Fruit fly (Drosophila melanogaster) whole organism, embryonic: Measurements from ENCODE around the gene Acsx3.

Experiments used
- Atf-2 ChIP-seq: fragments of 200-800 bp; sonication (Bioruptor generic); optimal IDR thresholded peaks from 2 replicates; lab custom pipeline; 2016; ENCODE audit warnings: missing biosample characterization, missing genetic modification characterization
- CG10543 ChIP-seq: fragments of 200-800 bp; sonication (Bioruptor generic); optimal IDR thresholded peaks from 3 replicates; lab custom pipeline; 2017; ENCODE audit warnings: missing biosample characterization, mild to moderate bottlenecking, missing genetic modification characterization, moderate library complexity
- CG10565 ChIP-seq: fragments of 200-800 bp; sonication (Bioruptor generic); optimal IDR thresholded peaks from 3 replicates; lab custom pipeline; 2016; ENCODE audit warnings: missing biosample characterization, mild to moderate bottlenecking, missing genetic modification characterization
- CG10979 ChIP-seq: fragments of 200-800 bp; sonication (Bioruptor generic); optimal IDR thresholded peaks from 2 replicates; lab custom pipeline; 2018; ENCODE audit warnings: missing biosample characterization, mild to moderate bottlenecking, missing genetic modification characterization, moderate library complexity
- CG15479 ChIP-seq: fragments of 200-800 bp; sonication (Bioruptor generic); optimal IDR thresholded peaks from 3 replicates; lab custom pipeline; 2019; ENCODE audit warnings: missing biosample characterization, mild to moderate bottlenecking, missing genetic modification characterization, moderate library complexity
- CG15514 ChIP-seq: fragments of 200-800 bp; sonication (Bioruptor generic); optimal IDR thresholded peaks from 3 replicates; lab custom pipeline; 2017; ENCODE audit warnings: missing biosample characterization, missing genetic modification characterization, mild to moderate bottlenecking, moderate library complexity, missing genetic modification reagents
- CG16779 ChIP-seq: fragments of 200-800 bp; sonication (Bioruptor generic); IDR thresholded peaks from 2 replicates; pipeline ENCODE4 v1.3.6; 2022; ENCODE audit warnings: missing biosample characterization, missing genetic modification characterization
- CG17912 ChIP-seq: fragments of 200-800 bp; sonication (Bioruptor generic); optimal IDR thresholded peaks from 2 replicates; lab custom pipeline; 2018; ENCODE audit warnings: missing biosample characterization, mild to moderate bottlenecking, missing genetic modification characterization
- CG2712 ChIP-seq: fragments of 200-800 bp; optimal IDR thresholded peaks from 3 replicates; lab custom pipeline; 2019; ENCODE audit warnings: missing biosample characterization, mild to moderate bottlenecking, missing genetic modification characterization, moderate library complexity
- CG30020 ChIP-seq: fragments of 200-800 bp; optimal IDR thresholded peaks from 2 replicates; lab custom pipeline; 2019; ENCODE audit warnings: missing biosample characterization, mild to moderate bottlenecking, missing genetic modification characterization, moderate library complexity
- CG32767 ChIP-seq: fragments of 200-800 bp; sonication (Bioruptor generic); IDR thresholded peaks from 2 replicates; pipeline ENCODE4 v1.3.6; 2022; ENCODE audit warnings: missing biosample characterization, missing genetic modification characterization
- CG4854 ChIP-seq: fragments of 200-800 bp; sonication (Bioruptor generic); optimal IDR thresholded peaks from 2 replicates; lab custom pipeline; 2016; ENCODE audit warnings: missing biosample characterization, missing genetic modification characterization, inconsistent platforms
- CG7745 ChIP-seq: fragments of 200-800 bp; sonication (Bioruptor generic); optimal IDR thresholded peaks from 2 replicates; lab custom pipeline; 2018; ENCODE audit warnings: missing biosample characterization, mild to moderate bottlenecking, missing genetic modification characterization, moderate library complexity
- CG7839 ChIP-seq: fragments of 200-800 bp; sonication (Bioruptor generic); optimal IDR thresholded peaks from 3 replicates; lab custom pipeline; 2018; ENCODE audit warnings: missing biosample characterization, mild to moderate bottlenecking, missing genetic modification characterization, moderate library complexity
- CG7987 ChIP-seq: fragments of 200-800 bp; sonication (Bioruptor generic); optimal IDR thresholded peaks from 2 replicates; lab custom pipeline; 2018; ENCODE audit warnings: missing biosample characterization, mild to moderate bottlenecking, missing genetic modification characterization, moderate library complexity
- CG8089 ChIP-seq: fragments of 200-800 bp; sonication (Bioruptor generic); optimal IDR thresholded peaks from 3 replicates; lab custom pipeline; 2016; ENCODE audit warnings: missing biosample characterization, missing genetic modification characterization
- CG9215 ChIP-seq: fragments of 200-800 bp; sonication (Bioruptor generic); IDR thresholded peaks from 2 replicates; pipeline ENCODE4 v1.3.6; 2022; ENCODE audit warnings: missing biosample characterization, missing genetic modification characterization
- CTCF ChIP-seq: fragments of 200-800 bp; sonication (Bioruptor generic); optimal IDR thresholded peaks from 2 replicates; lab custom pipeline; 2017; ENCODE audit warnings: missing biosample characterization, mild to moderate bottlenecking, missing genetic modification characterization, moderate library complexity
- E2f2 ChIP-seq: fragments of 200-800 bp; sonication (Bioruptor generic); IDR thresholded peaks from 2 replicates; pipeline ENCODE4 v1.3.6; 2022; ENCODE audit warnings: missing biosample characterization, missing genetic modification characterization
- Ets97D ChIP-seq: fragments of 200-800 bp; sonication (Bioruptor generic); optimal IDR thresholded peaks from 3 replicates; lab custom pipeline; 2016; ENCODE audit warnings: missing biosample characterization, missing genetic modification characterization
- HLHmδ ChIP-seq: fragments of 200-800 bp; sonication (Bioruptor generic); optimal IDR thresholded peaks from 2 replicates; lab custom pipeline; 2018; ENCODE audit warnings: missing biosample characterization, mild to moderate bottlenecking, missing genetic modification characterization, moderate library complexity
- HmgD ChIP-seq: fragments of 200-800 bp; sonication (Bioruptor generic); optimal IDR thresholded peaks from 3 replicates; lab custom pipeline; 2016; ENCODE audit warnings: missing biosample characterization, missing genetic modification characterization
- Hr3 ChIP-seq: fragments of 200-800 bp; sonication (Bioruptor generic); optimal IDR thresholded peaks from 3 replicates; lab custom pipeline; 2016; ENCODE audit warnings: missing biosample characterization, missing genetic modification characterization
- Hr78 ChIP-seq, 2 experiments: fragments of 200-800 bp in 1 of 2; fragments of >200 bp in 1 of 2; sonication (Bioruptor generic) in 1 of 2; optimal IDR thresholded peaks; 2 replicates each; lab custom pipeline; 2017 to 2019; ENCODE audit warnings: missing biosample characterization in 2 of 2, missing genetic modification characterization in 2 of 2, mild to moderate bottlenecking in 1 of 2, moderate library complexity in 1 of 2
- Hsf ChIP-seq: fragments of 200-800 bp; sonication (Bioruptor generic); optimal IDR thresholded peaks from 3 replicates; lab custom pipeline; 2016; ENCODE audit warnings: missing biosample characterization, missing genetic modification characterization
- Kr ChIP-seq: fragments of 200-800 bp; sonication (Bioruptor generic); optimal IDR thresholded peaks from 2 replicates; lab custom pipeline; 2017; ENCODE audit warnings: missing biosample characterization, mild to moderate bottlenecking, missing genetic modification characterization
- MESR4 ChIP-seq: fragments of 200-800 bp; sonication (Bioruptor generic); optimal IDR thresholded peaks from 2 replicates; lab custom pipeline; 2018; ENCODE audit warnings: missing biosample characterization, mild to moderate bottlenecking, missing genetic modification characterization, moderate library complexity
- Myb ChIP-seq: fragments of 200-800 bp; sonication (Bioruptor generic); optimal IDR thresholded peaks from 2 replicates; lab custom pipeline; 2016; ENCODE audit warnings: missing biosample characterization, missing genetic modification characterization
- Nf-YB ChIP-seq: fragments of 200-800 bp; sonication (Bioruptor generic); optimal IDR thresholded peaks from 3 replicates; lab custom pipeline; 2019; ENCODE audit warnings: missing biosample characterization, mild to moderate bottlenecking, missing genetic modification characterization, moderate library complexity
- Sry-β ChIP-seq: fragments of 200-800 bp; sonication (Bioruptor generic); optimal IDR thresholded peaks from 2 replicates; lab custom pipeline; 2018; ENCODE audit warnings: missing biosample characterization, mild to moderate bottlenecking, missing genetic modification characterization, moderate library complexity
- Sry-δ ChIP-seq: fragments of 200-800 bp; sonication (Bioruptor generic); optimal IDR thresholded peaks from 2 replicates; lab custom pipeline; 2016; ENCODE audit warnings: missing biosample characterization, missing genetic modification characterization
- Tbp ChIP-seq: fragments of >200 bp; optimal IDR thresholded peaks from 2 replicates; lab custom pipeline; 2018; ENCODE audit warnings: missing biosample characterization, missing genetic modification characterization
- ab ChIP-seq: fragments of 200-800 bp; sonication (Bioruptor generic); optimal IDR thresholded peaks from 2 replicates; lab custom pipeline; 2016; ENCODE audit warnings: missing biosample characterization, missing genetic modification characterization
- al ChIP-seq: fragments of 200-800 bp; sonication (Bioruptor generic); IDR thresholded peaks from 2 replicates; pipeline ENCODE4 v1.3.6; 2022; ENCODE audit warnings: missing biosample characterization, missing genetic modification characterization
- amos ChIP-seq: fragments of 200-800 bp; sonication (Bioruptor generic); IDR thresholded peaks from 2 replicates; pipeline ENCODE4 v1.3.6; 2022; ENCODE audit warnings: missing biosample characterization, missing genetic modification characterization; ENCODE audit not compliant: partially characterized antibody
- aop ChIP-seq: fragments of 200-800 bp; sonication (Bioruptor generic); IDR thresholded peaks from 2 replicates; pipeline ENCODE4 v1.3.6; 2022; ENCODE audit warnings: missing biosample characterization, missing genetic modification characterization
- ap ChIP-seq: fragments of 200-800 bp; sonication (Bioruptor generic); IDR thresholded peaks from 2 replicates; pipeline ENCODE4 v1.3.6; 2022; ENCODE audit warnings: missing biosample characterization, missing genetic modification characterization
- ash1 ChIP-seq: fragments of 200-800 bp; sonication (Bioruptor generic); optimal IDR thresholded peaks from 2 replicates; lab custom pipeline; 2018; ENCODE audit warnings: missing biosample characterization, mild to moderate bottlenecking, missing genetic modification characterization
- az2 ChIP-seq: fragments of 200-800 bp; sonication (Bioruptor generic); optimal IDR thresholded peaks from 3 replicates; lab custom pipeline; 2016; ENCODE audit warnings: missing biosample characterization, missing genetic modification characterization
- chn ChIP-seq: fragments of 200-800 bp; sonication (Bioruptor generic); optimal IDR thresholded peaks from 2 replicates; lab custom pipeline; 2016; ENCODE audit warnings: missing biosample characterization, missing genetic modification characterization
- croc ChIP-seq: fragments of 200-800 bp; sonication (Bioruptor generic); conservative IDR thresholded peaks from 3 replicates; pipeline ENCODE4 v1.3.6; 2022; ENCODE audit warnings: missing biosample characterization, missing genetic modification characterization
- dmrt99B ChIP-seq: fragments of 200-800 bp; sonication (Bioruptor generic); optimal IDR thresholded peaks from 2 replicates; lab custom pipeline; 2018; ENCODE audit warnings: missing biosample characterization, mild to moderate bottlenecking, missing genetic modification characterization, moderate library complexity
- kni ChIP-seq: fragments of 200-800 bp; sonication (Bioruptor generic); optimal IDR thresholded peaks from 3 replicates; lab custom pipeline; 2017; ENCODE audit warnings: mild to moderate bottlenecking, missing biosample characterization, missing genetic modification reagents, missing genetic modification characterization
- maf-S ChIP-seq: fragments of 200-800 bp; sonication (Bioruptor generic); optimal IDR thresholded peaks from 2 replicates; lab custom pipeline; 2016; ENCODE audit warnings: missing biosample characterization, missing genetic modification characterization
- nom ChIP-seq: fragments of 200-800 bp; sonication (Bioruptor generic); optimal IDR thresholded peaks from 2 replicates; lab custom pipeline; 2017; ENCODE audit warnings: missing biosample characterization, missing genetic modification characterization, mild to moderate bottlenecking, moderate library complexity, missing genetic modification reagents
- pros ChIP-seq: fragments of 200-800 bp; sonication (Bioruptor generic); optimal IDR thresholded peaks from 3 replicates; lab custom pipeline; 2019; ENCODE audit warnings: missing biosample characterization, mild to moderate bottlenecking, missing genetic modification characterization, moderate library complexity
- row ChIP-seq: fragments of 200-800 bp; sonication (Bioruptor generic); IDR thresholded peaks from 3 replicates; pipeline ENCODE4 v1.3.6; 2022; ENCODE audit warnings: missing biosample characterization, missing genetic modification characterization
- salm ChIP-seq: fragments of 200-800 bp; sonication (Bioruptor generic); optimal IDR thresholded peaks from 2 replicates; lab custom pipeline; 2018; ENCODE audit warnings: missing biosample characterization, mild to moderate bottlenecking, missing genetic modification characterization
- sd ChIP-seq: fragments of 200-800 bp; sonication (Bioruptor generic); optimal IDR thresholded peaks from 3 replicates; lab custom pipeline; 2018; ENCODE audit warnings: missing biosample characterization, mild to moderate bottlenecking, missing genetic modification characterization, moderate library complexity
- sqz ChIP-seq: fragments of 200-800 bp; sonication (Bioruptor generic); optimal IDR thresholded peaks from 3 replicates; lab custom pipeline; 2018; ENCODE audit warnings: missing biosample characterization, mild to moderate bottlenecking, missing genetic modification characterization
- tap ChIP-seq: fragments of 200-800 bp; optimal IDR thresholded peaks from 3 replicates; lab custom pipeline; 2019; ENCODE audit warnings: missing biosample characterization, mild to moderate bottlenecking, missing genetic modification characterization, moderate library complexity
- trh ChIP-seq: fragments of 200-800 bp; sonication (Bioruptor generic); optimal IDR thresholded peaks from 2 replicates; lab custom pipeline; 2016; ENCODE audit warnings: missing biosample characterization, missing genetic modification characterization

Gene Acsx3

dm6 chr3R:19830973-19831372, 49.9 kb downstream of the Acsx3 start (continued):
- TF ChIP-seq CG8089 (GFP tag; lab: Kevin White, UChicago) (no peak), aop (no peak), Myb (peak; percentile 40), Kr (GFP tag; lab: Kevin White, UChicago) (no peak), CG16779 (GFP tag; lab: Robert Waterston, UW) (no peak), CG15514 (peak; percentile 36), kni (GFP tag; lab: Kevin White, UChicago) (no peak), CG9215 (GFP tag; lab: Robert Waterston, UW) (no peak), trh (GFP tag; lab: Kevin White, UChicago) (no peak), Hr78 (GFP tag; optimal IDR thresholded peaks at IDR 0.05; lab: Kevin White, UChicago) (no peak), CG7745 (tag; lab: Kevin White, UChicago) (no peak), Tbp (no peak), pros (GFP tag; lab: Kevin White, UChicago) (peak; percentile 52), dmrt99B (tag; lab: Kevin White, UChicago) (peak; percentile 86), Atf-2 (no peak), CTCF (GFP tag; lab: Kevin White, UChicago) (no peak), CG10979 (tag; lab: Kevin White, UChicago) (peak; percentile 58), Hsf (GFP tag; lab: Kevin White, UChicago) (peak; percentile 47), HLHmδ (GFP tag; lab: Kevin White, UChicago) (no peak), Nf-YB (peak; percentile 32), salm (tag; lab: Kevin White, UChicago) (peak; percentile 90), CG4854 (GFP tag; lab: Kevin White, UChicago) (peak; percentile 1), CG17912 (GFP tag; lab: Kevin White, UChicago) (no peak), croc (GFP tag; lab: Robert Waterston, UW) (no peak), Hr3 (GFP tag; lab: Kevin White, UChicago) (peak; percentile 18), chn (GFP tag; lab: Kevin White, UChicago) (no peak), sqz (GFP tag; lab: Kevin White, UChicago) (no peak), az2 (GFP tag; lab: Kevin White, UChicago) (peak; percentile 46), ap (GFP tag; lab: Robert Waterston, UW) (peak; percentile 73; the same call in 1 of the 2 replicates), MESR4 (GFP tag; lab: Kevin White, UChicago) (no peak), Sry-β (GFP tag; lab: Kevin White, UChicago) (no peak), E2f2 (no peak), amos (GFP tag; lab: Robert Waterston, UW) (no peak), nom (GFP tag; lab: Kevin White, UChicago) (no peak), CG10565 (GFP tag; lab: Kevin White, UChicago) (no peak), CG10543 (no peak), Ets97D (no peak), maf-S (peak; percentile 29), CG15479 (no peak), CG32767 (GFP tag; lab: Robert Waterston, UW) (peak; percentile 44; the same call in 1 of the 2 replicates), tap (tag; lab: Kevin White, UChicago) (peak; percentile 48), al (GFP tag; lab: Robert Waterston, UW) (peak; percentile 64), sd (tag; lab: Kevin White, UChicago) (peak; percentile 32), ab (GFP tag; lab: Kevin White, UChicago) (no peak), ash1 (GFP tag; lab: Kevin White, UChicago) (no peak), CG7987 (GFP tag; lab: Kevin White, UChicago) (no peak), CG7839 (tag; lab: Kevin White, UChicago) (peak; percentile 73), row (GFP tag; lab: Robert Waterston, UW) (peak; percentile 73), CG2712 (tag; lab: Kevin White, UChicago) (peak; percentile 70), HmgD (no peak), CG30020 (no peak), Sry-δ (GFP tag; lab: Kevin White, UChicago) (no peak)
